Worm (Caenorhabditis elegans) whole organism, L3 larva: ENCODE results near the gene K11H12.11.

Experiments used
- R02D3.7 ChIP-seq: fragments of 150-350 bp; optimal IDR thresholded peaks from 2 replicates; lab custom pipeline; 2014; ENCODE audit warnings: missing biosample characterization, missing genetic modification characterization
- ZK546.5 ChIP-seq: sonication (generic microtip); optimal IDR thresholded peaks from 2 replicates; lab custom pipeline; 2017; ENCODE audit warnings: missing biosample characterization, missing genetic modification characterization
- aly-2 ChIP-seq: fragments of 150-350 bp; optimal IDR thresholded peaks from 2 replicates; lab custom pipeline; 2014; ENCODE audit warnings: missing biosample characterization, missing genetic modification characterization
- ama-1 ChIP-seq: fragments of 150-350 bp; optimal IDR thresholded peaks from 2 replicates; lab custom pipeline; 2018
- ceh-16 ChIP-seq: sonication (generic microtip); optimal IDR thresholded peaks from 2 replicates; lab custom pipeline; 2017; ENCODE audit warnings: missing biosample characterization, missing genetic modification characterization
- ceh-28 ChIP-seq: fragments of 150-350 bp; optimal IDR thresholded peaks from 2 replicates; lab custom pipeline; 2014; ENCODE audit warnings: missing biosample characterization, missing genetic modification reagents, missing genetic modification characterization
- ceh-82 ChIP-seq: fragments of 150-350 bp; optimal IDR thresholded peaks from 2 replicates; lab custom pipeline; 2014; ENCODE audit warnings: missing biosample characterization, missing genetic modification characterization
- ceh-9 ChIP-seq: sonication (generic microtip); optimal IDR thresholded peaks from 2 replicates; lab custom pipeline; 2018; ENCODE audit warnings: missing biosample characterization, missing genetic modification characterization
- egl-27 ChIP-seq: sonication (generic microtip); optimal IDR thresholded peaks from 4 replicates; lab custom pipeline; 2017; ENCODE audit warnings: missing biosample characterization, missing genetic modification reagents, missing genetic modification characterization
- egl-5 ChIP-seq: fragments of 150-350 bp; optimal IDR thresholded peaks from 2 replicates; lab custom pipeline; 2017; ENCODE audit warnings: missing biosample characterization, missing genetic modification reagents, missing genetic modification characterization, inconsistent platforms
- elt-1 ChIP-seq: fragments of 150-350 bp; optimal IDR thresholded peaks from 2 replicates; lab custom pipeline; 2014; ENCODE audit warnings: missing biosample characterization, missing genetic modification characterization
- elt-2 ChIP-seq: sonication (generic microtip); optimal IDR thresholded peaks from 2 replicates; lab custom pipeline; 2016; ENCODE audit warnings: missing genetic modification reagents, mild to moderate bottlenecking, missing genetic modification characterization, missing compliant biosample characterization
- elt-3 ChIP-seq, 3 experiments: fragments of 150-350 bp in 1 of 3; sonication (generic microtip) in 2 of 3; optimal IDR thresholded peaks; 2 replicates in 2 of 3; 4 replicates in 1 of 3; lab custom pipeline; 2014 to 2017; ENCODE audit warnings: missing biosample characterization in 3 of 3, missing genetic modification characterization in 3 of 3
- fkh-10 ChIP-seq: sonication (generic microtip); optimal IDR thresholded peaks from 2 replicates; lab custom pipeline; 2017; ENCODE audit warnings: missing biosample characterization, missing genetic modification reagents, missing genetic modification characterization
- fos-1 ChIP-seq: fragments of 150-350 bp; optimal IDR thresholded peaks from 2 replicates; lab custom pipeline; 2014; ENCODE audit warnings: missing biosample characterization, missing genetic modification characterization
- lin-15B ChIP-seq: fragments of 150-350 bp; optimal IDR thresholded peaks from 2 replicates; lab custom pipeline; 2014; ENCODE audit warnings: missing biosample characterization, missing genetic modification characterization
- lin-39 ChIP-seq: fragments of 150-350 bp; optimal IDR thresholded peaks from 2 replicates; lab custom pipeline; 2018; ENCODE audit warnings: missing biosample characterization, missing genetic modification reagents, missing genetic modification characterization
- lsy-12 ChIP-seq: sonication (generic microtip); optimal IDR thresholded peaks from 2 replicates; lab custom pipeline; 2016; ENCODE audit warnings: mild to moderate bottlenecking, missing genetic modification characterization, missing compliant biosample characterization
- mdl-1 ChIP-seq: fragments of 150-350 bp; optimal IDR thresholded peaks from 2 replicates; lab custom pipeline; 2014; ENCODE audit warnings: missing biosample characterization, missing genetic modification characterization
- mml-1 ChIP-seq: fragments of 150-350 bp; sonication (generic microtip); optimal IDR thresholded peaks from 3 replicates; lab custom pipeline; 2014; ENCODE audit warnings: missing biosample characterization, missing genetic modification characterization
- nfya-1 ChIP-seq: sonication (generic microtip); optimal IDR thresholded peaks from 2 replicates; lab custom pipeline; 2017; ENCODE audit warnings: missing genetic modification characterization, mild to moderate bottlenecking, missing compliant biosample characterization, antibody characterized with exemption, moderate library complexity; ENCODE audit not compliant: insufficient read depth
- nhr-11 ChIP-seq: fragments of 150-350 bp; optimal IDR thresholded peaks from 2 replicates; lab custom pipeline; 2014; ENCODE audit warnings: missing biosample characterization, missing genetic modification characterization
- nhr-12 ChIP-seq: fragments of 150-350 bp; optimal IDR thresholded peaks from 2 replicates; lab custom pipeline; 2014; ENCODE audit warnings: missing biosample characterization, missing genetic modification characterization
- nhr-23 ChIP-seq: fragments of 150-350 bp; optimal IDR thresholded peaks from 2 replicates; lab custom pipeline; 2014; ENCODE audit warnings: missing biosample characterization, missing genetic modification reagents, missing genetic modification characterization
- nhr-237 ChIP-seq: fragments of 150-350 bp; optimal IDR thresholded peaks from 2 replicates; lab custom pipeline; 2014; ENCODE audit warnings: missing biosample characterization, missing genetic modification characterization
- nhr-25 ChIP-seq: sonication (generic microtip); optimal IDR thresholded peaks from 2 replicates; lab custom pipeline; 2017; ENCODE audit warnings: missing biosample characterization, missing genetic modification characterization
- nhr-28 ChIP-seq: fragments of 150-350 bp; optimal IDR thresholded peaks from 2 replicates; lab custom pipeline; 2014; ENCODE audit warnings: missing biosample characterization, missing genetic modification characterization
- nhr-67 ChIP-seq: fragments of 150-350 bp; optimal IDR thresholded peaks from 2 replicates; lab custom pipeline; 2014; ENCODE audit warnings: missing biosample characterization, missing genetic modification characterization
- nhr-76 ChIP-seq: fragments of 150-350 bp; sonication (generic microtip); optimal IDR thresholded peaks from 5 replicates; lab custom pipeline; 2014; ENCODE audit warnings: missing biosample characterization, missing genetic modification characterization
- pha-4 ChIP-seq: fragments of 150-350 bp; optimal IDR thresholded peaks from 2 replicates; lab custom pipeline; 2014; ENCODE audit warnings: missing biosample characterization, missing genetic modification reagents, missing genetic modification characterization
- pqm-1 ChIP-seq: fragments of 150-350 bp; optimal IDR thresholded peaks from 2 replicates; lab custom pipeline; 2017; ENCODE audit warnings: missing biosample characterization, missing genetic modification characterization, inconsistent platforms
- sea-2 ChIP-seq: fragments of 150-350 bp; sonication (generic microtip); optimal IDR thresholded peaks from 4 replicates; lab custom pipeline; 2014; ENCODE audit warnings: missing biosample characterization, missing genetic modification reagents, missing genetic modification characterization
- skn-1 ChIP-seq: fragments of 150-350 bp; optimal IDR thresholded peaks from 2 replicates; lab custom pipeline; 2014; ENCODE audit warnings: missing biosample characterization, missing genetic modification characterization
- snpc-4 ChIP-seq: fragments of 150-350 bp; optimal IDR thresholded peaks from 2 replicates; lab custom pipeline; 2014; ENCODE audit warnings: missing biosample characterization, missing genetic modification characterization
- tbx-2 ChIP-seq: sonication (generic microtip); optimal IDR thresholded peaks from 2 replicates; lab custom pipeline; 2016; ENCODE audit warnings: mild to moderate bottlenecking, missing genetic modification characterization, missing compliant biosample characterization
- unc-39 ChIP-seq: sonication (generic microtip); optimal IDR thresholded peaks from 4 replicates; lab custom pipeline; 2017; ENCODE audit warnings: missing biosample characterization, missing genetic modification characterization
- unc-62 ChIP-seq: fragments of 150-350 bp; sonication (generic microtip); optimal IDR thresholded peaks from 4 replicates; lab custom pipeline; 2014; ENCODE audit warnings: missing biosample characterization, missing genetic modification reagents, missing genetic modification characterization
- zag-1 ChIP-seq: fragments of 150-350 bp; optimal IDR thresholded peaks from 2 replicates; lab custom pipeline; 2014; ENCODE audit warnings: missing biosample characterization, missing genetic modification characterization
- ztf-11 ChIP-seq: fragments of 150-350 bp; optimal IDR thresholded peaks from 2 replicates; lab custom pipeline; 2014; ENCODE audit warnings: missing biosample characterization, missing genetic modification characterization
- ztf-4 ChIP-seq: fragments of 150-350 bp; optimal IDR thresholded peaks from 2 replicates; lab custom pipeline; 2014; ENCODE audit warnings: missing biosample characterization, missing genetic modification characterization

Gene K11H12.11

ce11 chrIV:658497-659177, 11.7 kb downstream of the K11H12.11 start:
- TF ChIP-seq ama-1 = no peak
- no peak for TF ChIP-seq elt-1 (tag; lab: Kevin White, UChicago)
- TF ChIP-seq elt-2 (tag; lab: Kevin White, UChicago) = peak; percentile 6
- TF ChIP-seq lsy-12 (tag; lab: Kevin White, UChicago) = no peak
- no peak for TF ChIP-seq mdl-1
- TF ChIP-seq egl-5 (tag; lab: Kevin White, UChicago) = no peak
- TF ChIP-seq pha-4 (tag; lab: Kevin White, UChicago) = peak; percentile 28
- no peak for TF ChIP-seq unc-62

- no peak for TF ChIP-seq ceh-82
- peak; percentile 40 for TF ChIP-seq skn-1 (tag; lab: Kevin White, UChicago)
- TF ChIP-seq nhr-23 (tag; lab: Kevin White, UChicago) = peak; percentile 5
- TF ChIP-seq egl-5 (tag; lab: Kevin White, UChicago) = no peak
- TF ChIP-seq nfya-1 (tag; lab: Kevin White, UChicago) = peak; percentile 58
- no peak for TF ChIP-seq tbx-2 (tag; lab: Kevin White, UChicago)
- peak; percentile 13 for TF ChIP-seq lsy-12 (tag; lab: Kevin White, UChicago)
- no peak for TF ChIP-seq nhr-237 (tag; lab: Kevin White, UChicago)
- TF ChIP-seq fos-1 (tag; lab: Kevin White, UChicago) = no peak
- peak; percentile 40 for TF ChIP-seq R02D3.7
- TF ChIP-seq nhr-28 (tag; lab: Kevin White, UChicago) = no peak
- peak; percentile 65 for TF ChIP-seq lin-39 (tag; lab: Kevin White, UChicago)
- peak; percentile 45 for TF ChIP-seq lin-15B (tag; lab: Kevin White, UChicago)
- no peak for TF ChIP-seq nhr-11
- TF ChIP-seq unc-39 (tag; lab: Kevin White, UChicago) = no peak
- peak; percentile 98 for TF ChIP-seq snpc-4
- TF ChIP-seq pha-4 (tag; lab: Kevin White, UChicago) = peak; percentile 13
- no peak for TF ChIP-seq ztf-4 (tag; lab: Kevin White, UChicago)
- TF ChIP-seq elt-2 (tag; lab: Kevin White, UChicago) = peak; percentile 22
- TF ChIP-seq ama-1 = peak; percentile 76
- no peak for TF ChIP-seq pqm-1 (tag; lab: Kevin White, UChicago)
These were observed 12.4 kb downstream of the K11H12.11 start for ce11 chrIV:657932-658331.

- TF ChIP-seq elt-1 (tag; lab: Kevin White, UChicago) = no peak
- no peak for TF ChIP-seq nhr-28 (tag; lab: Kevin White, UChicago)
- no peak for TF ChIP-seq mdl-1
- TF ChIP-seq fkh-10 = no peak
- no peak for TF ChIP-seq ztf-11 (tag; lab: Kevin White, UChicago)
- no peak for TF ChIP-seq nhr-12 (tag; lab: Kevin White, UChicago)
These were observed 13.3 kb downstream of the K11H12.11 start for ce11 chrIV:657046-657445.

ce11 chrIV:654526-655440, 15.6 kb downstream of the K11H12.11 start, which contains the start of the genes rpl-15 and K11H12.8:
Gene rpl-15 (minus strand): TSS chrIV:654576.
Gene K11H12.8 (plus strand): TSS chrIV:655390.
- TF ChIP-seq R02D3.7 (peak; percentile 99), nhr-76 (peak; percentile 89), ZK546.5 (tag; lab: Kevin White, UChicago) (peak; percentile 76), ztf-4 (tag; lab: Kevin White, UChicago) (peak; percentile 97), unc-62 (peak; percentile 98), snpc-4 (peak; percentile 98), nhr-11 (peak; percentile 98), lin-39 (tag; lab: Kevin White, UChicago) (peak; percentile 99), nhr-237 (tag; lab: Kevin White, UChicago) (no peak), skn-1 (tag; lab: Kevin White, UChicago) (peak; percentile 97), mml-1 (no peak), nhr-28 (tag; lab: Kevin White, UChicago) (peak; percentile 91), ceh-9 (no peak), ama-1 (peak; percentile 93), ceh-28 (tag; lab: Kevin White, UChicago) (peak; percentile 96), pha-4 (tag; lab: Kevin White, UChicago) (peak; percentile 100), unc-39 (tag; lab: Kevin White, UChicago) (peak; percentile 66), nhr-12 (tag; lab: Kevin White, UChicago) (no peak), elt-1 (tag; lab: Kevin White, UChicago) (peak; percentile 92), sea-2 (peak; percentile 69), egl-5 (tag; lab: Kevin White, UChicago) (peak; percentile 98), nhr-25 (tag; lab: Kevin White, UChicago) (peak; percentile 100), nhr-67 (tag; lab: Kevin White, UChicago) (peak; percentile 66), ztf-11 (tag; lab: Kevin White, UChicago) (peak; percentile 71), nhr-23 (tag; lab: Kevin White, UChicago) (peak; percentile 100), aly-2 (tag; lab: Kevin White, UChicago) (peak; percentile 89), mdl-1 (peak; percentile 96), elt-3 (tag; optimal IDR thresholded peaks at IDR 0.05; lab: Kevin White, UChicago) (peak; percentile 79 to 99 (median 92)), tbx-2 (tag; lab: Kevin White, UChicago) (peak; percentile 98), egl-27 (peak; percentile 97), lin-15B (tag; lab: Kevin White, UChicago) (peak; percentile 99), zag-1 (tag; lab: Kevin White, UChicago) (peak; percentile 88), ceh-16 (peak; percentile 71)
